Worm (Caenorhabditis elegans) whole organism, L4 larva: ENCODE measurements around the gene C46A5.4.

Experiments used
- aly-2 ChIP-seq: sonication (generic microtip); optimal IDR thresholded peaks from 2 replicates; lab custom pipeline; 2018; ENCODE audit warnings: missing biosample characterization, missing genetic modification characterization
- ceh-28 ChIP-seq: fragments of 150-350 bp; optimal IDR thresholded peaks from 2 replicates; lab custom pipeline; 2014; ENCODE audit warnings: missing biosample characterization, missing genetic modification reagents, missing genetic modification characterization
- lin-13 ChIP-seq: fragments of 150-350 bp; optimal IDR thresholded peaks from 2 replicates; lab custom pipeline; 2014; ENCODE audit warnings: missing biosample characterization, missing genetic modification reagents, missing genetic modification characterization
- lin-15B ChIP-seq: fragments of 150-350 bp; sonication (generic microtip); optimal IDR thresholded peaks from 3 replicates; lab custom pipeline; 2014; ENCODE audit warnings: missing biosample characterization, missing genetic modification characterization
- mdt-29 ChIP-seq: fragments of 200-800 bp; sonication (Bioruptor generic); IDR thresholded peaks from 2 replicates; pipeline ENCODE4 v1.3.6; 2022; ENCODE audit warnings: missing genetic modification reagents, missing genetic modification characterization, missing compliant biosample characterization
- nhr-11 ChIP-seq: fragments of 150-350 bp; optimal IDR thresholded peaks from 2 replicates; lab custom pipeline; 2014; ENCODE audit warnings: missing biosample characterization, missing genetic modification characterization

DNA sequence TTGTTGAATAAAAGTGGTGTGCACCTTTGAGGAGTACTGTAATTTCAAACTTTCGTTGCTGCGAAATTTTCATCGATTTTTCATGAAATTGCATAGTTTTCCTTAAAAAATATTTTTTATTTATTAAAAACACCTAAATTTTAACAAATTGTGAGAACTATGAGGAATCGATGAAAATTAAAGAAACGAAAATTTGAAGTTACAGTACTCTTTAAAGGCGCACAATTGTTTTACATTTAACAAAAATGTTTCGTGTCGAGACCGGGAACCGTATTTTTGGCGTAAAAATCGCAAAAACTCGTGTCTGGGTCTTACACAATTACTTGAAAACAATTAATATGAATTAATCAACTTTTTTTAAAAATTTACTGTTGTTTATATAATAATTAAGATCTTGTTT, 13.0 kb upstream of the C46A5.4 start, which contains the start of gene rdl-1:
- TF ChIP-seq ceh-28, result no peak
- TF ChIP-seq nhr-11 (tag; lab: Kevin White, UChicago), result no peak
- TF ChIP-seq lin-13 (GFP tag; lab: Kevin White, UChicago), result no peak
- no peak for TF ChIP-seq lin-15B
- no peak for TF ChIP-seq aly-2
- no peak for TF ChIP-seq mdt-29 (GFP tag; lab: Robert Waterston, UW)
